Fruit fly (Drosophila melanogaster): ENCODE results near the gene CG7069.

DNA sequence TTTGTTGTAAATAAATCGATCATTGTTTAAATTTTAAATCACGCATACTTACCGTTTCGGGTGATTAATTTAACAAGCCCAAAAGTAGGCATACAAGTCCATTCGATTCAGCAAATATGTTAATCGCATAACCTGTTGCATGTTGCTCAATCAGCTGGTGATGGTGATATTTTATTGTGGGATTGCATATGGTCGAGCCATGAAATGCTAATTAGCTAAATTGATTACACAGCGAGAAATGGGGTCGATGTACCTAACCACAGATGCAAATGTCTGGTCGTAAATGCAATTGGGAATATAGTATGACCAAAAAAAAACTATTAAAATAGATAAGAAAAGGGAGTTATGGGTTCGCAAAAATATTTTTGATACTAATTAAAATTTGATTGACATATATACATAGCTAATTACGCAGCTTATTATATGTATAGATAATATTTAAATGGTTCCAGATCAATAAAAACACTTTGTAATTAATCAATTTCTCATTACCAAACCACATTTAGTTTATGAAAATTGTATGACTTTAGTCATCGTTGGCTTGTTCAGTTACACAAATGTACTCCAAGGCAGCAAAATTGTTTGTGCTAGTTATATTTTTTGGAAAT is 42.0 kb upstream of the CG7069 start, which contains the start of gene CG33721:
- TF ChIP-seq D1 (tag; optimal IDR thresholded peaks at IDR 0.05) = no peak
- no peak for TF ChIP-seq EcR (GFP tag; optimal IDR thresholded peaks at IDR 0.05)
- TF ChIP-seq CG8301 (tag; optimal IDR thresholded peaks at IDR 0.05) = no peak
- TF ChIP-seq CG14655 (GFP tag; optimal IDR thresholded peaks at IDR 0.05) = no peak
- TF ChIP-seq CG17806 (tag; optimal IDR thresholded peaks at IDR 0.05) = no peak
- no peak for TF ChIP-seq Ets98B (GFP tag; IDR thresholded peaks at IDR 0.05)
- no peak for TF ChIP-seq Pif1A (GFP tag; optimal IDR thresholded peaks at IDR 0.05)
- TF ChIP-seq CG4496 (GFP tag; IDR thresholded peaks at IDR 0.05) = no peak
- TF ChIP-seq rn (GFP tag; IDR thresholded peaks at IDR 0.05) = no peak
- TF ChIP-seq Pif1B (GFP tag; optimal IDR thresholded peaks at IDR 0.05) = no peak

Data from whole organism, pupa.